Worm (Caenorhabditis elegans) whole organism, late embryonic: ENCODE data around the gene F54D10.8.

Source experiments
- C08G9.2 ChIP-seq: sonication (generic microtip); optimal IDR thresholded peaks from 2 replicates; lab custom pipeline; 2016; ENCODE audit warnings: mild to moderate bottlenecking, missing genetic modification characterization, moderate library complexity, missing compliant biosample characterization
- C38D4.7 ChIP-seq: fragments of 200-800 bp; sonication (Bioruptor generic); optimal IDR thresholded peaks from 2 replicates; lab custom pipeline; 2018; ENCODE audit warnings: mild to moderate bottlenecking, missing genetic modification characterization, moderate library complexity, missing compliant biosample characterization
- F13H6.1 ChIP-seq: sonication (generic microtip); optimal IDR thresholded peaks from 2 replicates; lab custom pipeline; 2016; ENCODE audit warnings: missing genetic modification characterization, missing compliant biosample characterization
- Y22D7AL.16 ChIP-seq: sonication (generic microtip); optimal IDR thresholded peaks from 2 replicates; lab custom pipeline; 2016; ENCODE audit warnings: missing genetic modification characterization, missing compliant biosample characterization
- ama-1 ChIP-seq: fragments of 150-350 bp; optimal IDR thresholded peaks from 2 replicates; lab custom pipeline; 2014
- ceh-19 ChIP-seq: fragments of 200-800 bp; sonication (Bioruptor generic); optimal IDR thresholded peaks from 2 replicates; lab custom pipeline; 2018; ENCODE audit warnings: mild to moderate bottlenecking, missing genetic modification characterization, missing compliant biosample characterization
- ceh-2 ChIP-seq: sonication (generic microtip); optimal IDR thresholded peaks from 2 replicates; lab custom pipeline; 2016; ENCODE audit warnings: missing genotype, missing genetic modification characterization, missing compliant biosample characterization
- ceh-22 ChIP-seq: sonication (generic microtip); optimal IDR thresholded peaks from 2 replicates; lab custom pipeline; 2017; ENCODE audit warnings: missing biosample characterization, missing genetic modification characterization
- ceh-24 ChIP-seq: sonication (generic microtip); optimal IDR thresholded peaks from 2 replicates; lab custom pipeline; 2016; ENCODE audit warnings: mild to moderate bottlenecking, missing genetic modification characterization, missing compliant biosample characterization
- ceh-30 ChIP-seq: fragments of 150-350 bp; optimal IDR thresholded peaks from 2 replicates; lab custom pipeline; 2014; ENCODE audit warnings: missing biosample characterization, missing genetic modification characterization
- ceh-34 ChIP-seq: sonication (generic microtip); optimal IDR thresholded peaks from 2 replicates; lab custom pipeline; 2016; ENCODE audit warnings: mild to moderate bottlenecking, missing genetic modification characterization, missing compliant biosample characterization
- che-1 ChIP-seq: sonication (generic microtip); optimal IDR thresholded peaks from 2 replicates; lab custom pipeline; 2016; ENCODE audit warnings: mild to moderate bottlenecking, missing genetic modification characterization, missing compliant biosample characterization
- elt-2 ChIP-seq: sonication (generic microtip); optimal IDR thresholded peaks from 2 replicates; lab custom pipeline; 2016; ENCODE audit warnings: missing genetic modification reagents, missing genetic modification characterization, missing compliant biosample characterization
- eyg-1 ChIP-seq: sonication (generic microtip); optimal IDR thresholded peaks from 2 replicates; lab custom pipeline; 2016; ENCODE audit warnings: missing genotype, missing genetic modification characterization, missing compliant biosample characterization
- fkh-10 ChIP-seq: fragments of 150-350 bp; optimal IDR thresholded peaks from 2 replicates; lab custom pipeline; 2014; ENCODE audit warnings: missing biosample characterization, missing genetic modification reagents, missing genetic modification characterization
- fkh-6 ChIP-seq: sonication (generic microtip); optimal IDR thresholded peaks from 2 replicates; lab custom pipeline; 2016; ENCODE audit warnings: missing genetic modification characterization, missing compliant biosample characterization
- gmeb-2 ChIP-seq: sonication (generic microtip); optimal IDR thresholded peaks from 2 replicates; lab custom pipeline; 2016; ENCODE audit warnings: missing genetic modification characterization, inconsistent platforms, missing compliant biosample characterization
- hlh-13 ChIP-seq: fragments of 200-800 bp; sonication (Bioruptor generic); optimal IDR thresholded peaks from 2 replicates; lab custom pipeline; 2018; ENCODE audit warnings: mild to moderate bottlenecking, missing genetic modification characterization, missing compliant biosample characterization
- hlh-15 ChIP-seq: sonication (generic microtip); optimal IDR thresholded peaks from 2 replicates; lab custom pipeline; 2016; ENCODE audit warnings: missing genetic modification characterization, missing compliant biosample characterization
- hlh-6 ChIP-seq: sonication (generic microtip); optimal IDR thresholded peaks from 2 replicates; lab custom pipeline; 2016; ENCODE audit warnings: missing genotype, missing genetic modification characterization, missing compliant biosample characterization
- hlh-8 ChIP-seq: sonication (generic microtip); optimal IDR thresholded peaks from 2 replicates; lab custom pipeline; 2016; ENCODE audit warnings: missing genotype, missing genetic modification characterization, missing compliant biosample characterization
- madf-2 ChIP-seq: sonication (generic microtip); optimal IDR thresholded peaks from 2 replicates; lab custom pipeline; 2017; ENCODE audit warnings: missing genetic modification characterization, missing compliant biosample characterization
- mec-3 ChIP-seq: sonication (generic microtip); optimal IDR thresholded peaks from 2 replicates; lab custom pipeline; 2016; ENCODE audit warnings: borderline replicate concordance, missing genetic modification characterization, missing compliant biosample characterization
- nhr-11 ChIP-seq: fragments of 150-350 bp; optimal IDR thresholded peaks from 2 replicates; lab custom pipeline; 2014; ENCODE audit warnings: missing biosample characterization, missing genetic modification characterization
- nhr-232 ChIP-seq: sonication (generic microtip); optimal IDR thresholded peaks from 2 replicates; lab custom pipeline; 2016; ENCODE audit warnings: missing genetic modification characterization, missing compliant biosample characterization
- pag-3 ChIP-seq: sonication (generic microtip); optimal IDR thresholded peaks from 2 replicates; lab custom pipeline; 2016; ENCODE audit warnings: missing compliant biosample characterization, missing genetic modification characterization, borderline replicate concordance
- pat-9 ChIP-seq: fragments of 200-800 bp; sonication (Bioruptor generic); optimal IDR thresholded peaks from 2 replicates; lab custom pipeline; 2018; ENCODE audit warnings: mild to moderate bottlenecking, missing genetic modification characterization, moderate library complexity, missing compliant biosample characterization
- pha-2 ChIP-seq: sonication (generic microtip); optimal IDR thresholded peaks from 2 replicates; lab custom pipeline; 2017; ENCODE audit warnings: mild to moderate bottlenecking, missing genetic modification characterization, missing compliant biosample characterization
- pqm-1 ChIP-seq: sonication (generic microtip); optimal IDR thresholded peaks from 2 replicates; lab custom pipeline; 2016; ENCODE audit warnings: missing genetic modification characterization, missing compliant biosample characterization
- pros-1 ChIP-seq: fragments of 150-350 bp; optimal IDR thresholded peaks from 2 replicates; lab custom pipeline; 2014; ENCODE audit warnings: missing biosample characterization, missing genetic modification reagents, missing genetic modification characterization
- ref-2 ChIP-seq: sonication (generic microtip); optimal IDR thresholded peaks from 2 replicates; lab custom pipeline; 2016; ENCODE audit warnings: missing genetic modification characterization, missing compliant biosample characterization
- rnt-1 ChIP-seq: sonication (generic microtip); optimal IDR thresholded peaks from 2 replicates; lab custom pipeline; 2016; ENCODE audit warnings: missing genetic modification characterization, missing compliant biosample characterization
- sdc-2 ChIP-seq: sonication (generic microtip); optimal IDR thresholded peaks from 2 replicates; lab custom pipeline; 2016; ENCODE audit warnings: missing genotype, missing genetic modification characterization, missing compliant biosample characterization
- syd-9 ChIP-seq: sonication (generic microtip); optimal IDR thresholded peaks from 2 replicates; lab custom pipeline; 2016; ENCODE audit warnings: mild to moderate bottlenecking, missing genetic modification characterization, moderate library complexity, missing compliant biosample characterization
- tbx-2 ChIP-seq: sonication (generic microtip); optimal IDR thresholded peaks from 2 replicates; lab custom pipeline; 2016; ENCODE audit warnings: missing genetic modification characterization, missing compliant biosample characterization
- tbx-7 ChIP-seq: sonication (generic microtip); optimal IDR thresholded peaks from 2 replicates; lab custom pipeline; 2016; ENCODE audit warnings: missing genotype, missing genetic modification characterization, missing compliant biosample characterization
- ttx-3 ChIP-seq: sonication (generic microtip); optimal IDR thresholded peaks from 2 replicates; lab custom pipeline; 2016; ENCODE audit warnings: missing genetic modification reagents, missing genetic modification characterization, missing compliant biosample characterization
- unc-3 ChIP-seq, 2 experiments: fragments of 200-800 bp in 1 of 2; sonication (Bioruptor generic) in 1 of 2; sonication (generic microtip) in 1 of 2; conservative IDR thresholded peaks in 1 of 2; optimal IDR thresholded peaks in 1 of 2; 2 replicates each; pipeline versions ENCODE4 v1.3.6 to Lab custom; 2016 to 2022; ENCODE audit warnings: missing compliant biosample characterization in 2 of 2, missing genetic modification characterization in 2 of 2, missing genetic modification reagents in 1 of 2
- unc-42 ChIP-seq: sonication (generic microtip); optimal IDR thresholded peaks from 2 replicates; lab custom pipeline; 2016; ENCODE audit warnings: missing genotype, missing genetic modification characterization, missing compliant biosample characterization
- unc-55 ChIP-seq: sonication (generic microtip); optimal IDR thresholded peaks from 2 replicates; lab custom pipeline; 2017; ENCODE audit warnings: missing biosample characterization, missing genetic modification reagents, missing genetic modification characterization
- unc-86 ChIP-seq: sonication (generic microtip); optimal IDR thresholded peaks from 2 replicates; lab custom pipeline; 2016; ENCODE audit warnings: missing genetic modification characterization, missing compliant biosample characterization
- zip-5 ChIP-seq: sonication (generic microtip); optimal IDR thresholded peaks from 2 replicates; lab custom pipeline; 2016; ENCODE audit warnings: missing genetic modification characterization, missing compliant biosample characterization

F54D10.8 gene

DNA sequence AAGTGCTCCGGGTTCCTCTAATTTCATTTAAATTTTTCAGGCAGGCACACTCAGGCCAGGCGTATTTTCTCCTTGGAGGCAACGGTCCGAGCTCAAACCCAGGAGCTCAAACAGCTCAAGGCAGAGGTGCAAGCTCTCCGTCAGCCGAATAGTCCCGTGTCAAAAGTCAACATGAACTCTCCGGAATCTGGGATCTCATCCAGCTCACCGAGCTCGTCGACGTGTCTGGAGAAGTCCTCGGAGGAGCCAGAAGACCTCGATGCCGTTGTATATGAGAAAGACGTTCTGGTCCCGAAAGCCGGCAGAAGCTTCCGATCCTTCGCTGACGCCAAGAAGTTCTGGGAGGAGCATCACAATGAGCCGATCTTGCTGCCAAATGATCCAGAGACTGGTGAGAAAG is 41.9 kb downstream of the F54D10.8 start:
- TF ChIP-seq pag-3 (tag; lab: Kevin White, UChicago): no peak
- TF ChIP-seq zip-5: no peak
- no peak for TF ChIP-seq ceh-24 (tag; lab: Kevin White, UChicago)
- TF ChIP-seq fkh-6 (tag; lab: Kevin White, UChicago): no peak
- TF ChIP-seq pha-2 (tag; lab: Kevin White, UChicago): no peak
- no peak for TF ChIP-seq ama-1 (lab: Kevin White, UChicago)
- no peak for TF ChIP-seq hlh-8 (tag; lab: Kevin White, UChicago)
- no peak for TF ChIP-seq ceh-22 (tag; lab: Kevin White, UChicago)
- no peak for TF ChIP-seq che-1 (tag; lab: Kevin White, UChicago)
- TF ChIP-seq unc-42 (tag; lab: Kevin White, UChicago): no peak
- no peak for TF ChIP-seq nhr-11
- no peak for TF ChIP-seq pqm-1 (tag; lab: Kevin White, UChicago)
- TF ChIP-seq, all 69 proteins: peak for 0

DNA sequence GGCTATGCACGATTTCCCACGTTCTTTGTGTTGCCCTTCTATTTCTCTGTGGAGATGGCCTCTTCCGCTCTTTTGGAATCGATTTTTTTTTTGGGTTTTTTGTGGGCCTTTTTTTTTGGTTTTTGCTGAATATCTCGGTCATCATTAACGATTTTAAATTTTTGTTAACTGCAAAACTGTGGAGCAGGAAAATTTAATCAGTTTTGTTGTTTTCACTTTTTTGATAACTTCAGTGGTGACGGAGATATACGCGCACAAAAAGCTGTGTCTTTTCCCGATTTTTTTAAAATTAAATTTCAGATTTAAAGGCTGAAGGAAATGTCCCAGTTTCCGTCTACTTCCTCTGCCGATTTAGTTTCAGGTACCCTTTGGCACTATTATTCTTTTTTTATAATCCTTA is 42.4 kb downstream of the F54D10.8 start, which contains the start of gene T24E12.1:
T24E12.1 (plus strand) TSS at position 301 of the 400 bp plus-strand sequence.
- TF ChIP-seq ceh-34 (no peak), unc-86 (tag; lab: Kevin White, UChicago) (no peak)

DNA sequence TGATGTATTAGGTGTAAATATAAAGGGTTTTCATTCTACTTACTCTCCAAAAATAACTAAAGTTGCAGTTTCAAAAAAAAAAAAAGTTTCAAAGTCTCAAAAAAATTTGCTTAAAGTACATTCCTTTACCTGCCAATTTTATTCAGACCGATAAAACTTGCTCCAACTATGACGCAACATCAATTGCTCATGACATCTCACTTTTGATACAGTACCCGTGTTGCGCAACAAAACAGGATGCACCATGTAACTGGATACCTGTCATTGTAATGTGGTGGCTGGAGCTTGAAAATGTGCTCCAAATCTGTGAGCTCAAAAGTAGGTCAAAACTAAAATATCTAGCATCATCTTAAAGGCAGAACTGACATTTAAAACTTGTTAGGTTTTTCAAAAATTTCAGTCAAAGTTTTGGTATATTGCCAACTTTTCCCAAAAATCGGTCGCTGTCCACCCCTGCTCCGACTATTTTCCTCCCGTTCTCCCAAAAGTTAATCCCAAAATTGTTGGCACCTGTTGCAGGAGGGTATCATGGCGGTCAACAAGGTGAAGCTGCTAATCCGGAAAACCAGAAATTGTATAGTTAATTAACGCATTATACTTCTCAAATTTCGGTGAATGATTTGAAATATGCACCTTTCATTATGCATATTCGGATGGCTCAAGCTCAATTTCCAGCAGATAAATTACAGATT is 45.2 kb downstream of the F54D10.8 start, which contains the start of gene T24E12.2:
T24E12.2 (plus strand) TSS at position 642 of the 692 bp plus-strand sequence.
- no peak for TF ChIP-seq hlh-6 (tag; lab: Kevin White, UChicago)
- TF ChIP-seq tbx-2 (tag; lab: Kevin White, UChicago): no peak
- TF ChIP-seq madf-2 (tag; lab: Kevin White, UChicago): no peak
- no peak for TF ChIP-seq ceh-30
- TF ChIP-seq gmeb-2 (tag; lab: Kevin White, UChicago): no peak
- TF ChIP-seq rnt-1 (tag; lab: Kevin White, UChicago): no peak
- TF ChIP-seq ceh-19 (GFP tag; lab: Kevin White, UChicago): no peak
- no peak for TF ChIP-seq ceh-2 (tag; lab: Kevin White, UChicago)
- no peak for TF ChIP-seq ref-2 (tag; lab: Kevin White, UChicago)
- TF ChIP-seq pha-2 (tag; lab: Kevin White, UChicago): no peak
- no peak for TF ChIP-seq Y22D7AL.16
- no peak for TF ChIP-seq hlh-8 (tag; lab: Kevin White, UChicago)
- no peak for TF ChIP-seq elt-2 (tag; lab: Kevin White, UChicago)
- TF ChIP-seq unc-86 (tag; lab: Kevin White, UChicago): no peak
- TF ChIP-seq C08G9.2 (tag; lab: Kevin White, UChicago): no peak

DNA sequence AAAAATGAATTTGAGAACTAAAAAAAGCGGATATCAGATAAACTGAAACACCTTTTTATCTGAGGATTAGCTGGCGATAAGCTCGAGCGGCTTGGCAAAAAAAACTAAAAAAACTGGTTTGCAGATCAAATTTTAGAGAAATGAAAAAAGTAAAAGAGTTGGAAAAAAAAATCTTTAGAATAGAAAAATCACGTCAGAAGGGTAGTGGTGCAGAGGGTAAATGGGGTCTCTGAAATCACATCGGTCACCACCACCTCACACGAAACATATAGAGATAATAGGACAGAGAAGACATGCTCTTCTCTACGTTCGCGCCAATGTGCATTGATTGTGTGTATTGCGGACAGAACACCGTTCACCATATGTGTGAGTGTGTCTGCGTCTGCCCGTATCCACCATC is 46.5 kb downstream of the F54D10.8 start:
- TF ChIP-seq C08G9.2 (tag; lab: Kevin White, UChicago): no peak
- TF ChIP-seq ceh-34: no peak
- no peak for TF ChIP-seq F13H6.1 (tag; lab: Kevin White, UChicago)
- TF ChIP-seq unc-86 (tag; lab: Kevin White, UChicago): no peak
- no peak for TF ChIP-seq C38D4.7 (GFP tag; lab: Kevin White, UChicago)
- TF ChIP-seq syd-9 (tag; lab: Kevin White, UChicago): no peak
- TF ChIP-seq hlh-13 (GFP tag; lab: Kevin White, UChicago): no peak
- no peak for TF ChIP-seq fkh-10 (GFP tag; lab: Kevin White, UChicago)
- no peak for TF ChIP-seq ceh-24 (tag; lab: Kevin White, UChicago)
- TF ChIP-seq ref-2 (tag; lab: Kevin White, UChicago): no peak
- no peak for TF ChIP-seq sdc-2 (tag; lab: Kevin White, UChicago)
- no peak for TF ChIP-seq tbx-2 (tag; lab: Kevin White, UChicago)
- TF ChIP-seq nhr-232 (tag; lab: Kevin White, UChicago): no peak

DNA sequence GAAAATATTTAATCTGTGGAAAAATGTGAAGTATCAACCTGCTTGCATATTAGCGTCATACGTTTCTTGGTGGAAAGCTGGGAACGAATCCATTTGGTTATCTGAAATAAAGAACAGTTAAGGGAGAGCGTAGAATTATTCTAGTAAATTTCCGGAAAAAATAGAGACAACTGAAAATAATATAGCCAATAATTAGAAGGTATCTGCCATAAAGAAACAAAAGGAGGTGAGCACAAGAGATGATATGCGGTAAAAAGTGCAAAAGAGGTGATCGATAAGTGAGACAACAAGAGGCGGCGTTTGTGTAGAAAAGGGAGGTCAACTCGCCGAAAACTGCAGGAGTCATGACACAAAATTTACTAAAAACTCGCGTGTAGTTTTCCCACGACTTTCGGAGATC is 48.2 kb downstream of the F54D10.8 start, which contains the start of gene T24E12.11:
T24E12.11 (minus strand) TSS at position 101 of the 400 bp plus-strand sequence.
- TF ChIP-seq pros-1 (tag; lab: Kevin White, UChicago): no peak
- no peak for TF ChIP-seq pha-2 (tag; lab: Kevin White, UChicago)
- no peak for TF ChIP-seq tbx-7 (tag; lab: Kevin White, UChicago)
- TF ChIP-seq hlh-13 (GFP tag; lab: Kevin White, UChicago): no peak
- no peak for TF ChIP-seq zip-5
- no peak for TF ChIP-seq ttx-3 (tag; lab: Kevin White, UChicago)
- TF ChIP-seq unc-3 (GFP tag; conservative IDR thresholded peaks at IDR 0.05; lab: Robert Waterston, UW): no peak
- TF ChIP-seq unc-3 (tag; optimal IDR thresholded peaks at IDR 0.05; lab: Kevin White, UChicago): no peak
- no peak for TF ChIP-seq syd-9 (tag; lab: Kevin White, UChicago)
- TF ChIP-seq unc-55 (GFP tag; lab: Kevin White, UChicago): no peak
- no peak for TF ChIP-seq pat-9
- TF ChIP-seq fkh-10 (GFP tag; lab: Kevin White, UChicago): no peak
- TF ChIP-seq eyg-1: no peak
- no peak for TF ChIP-seq hlh-15
- no peak for TF ChIP-seq mec-3
- TF ChIP-seq C38D4.7 (GFP tag; lab: Kevin White, UChicago): no peak
- no peak for TF ChIP-seq fkh-6 (tag; lab: Kevin White, UChicago)
